Worm (Caenorhabditis elegans) whole organism, L4 larva: ENCODE results near the gene srw-112.
"Not testable (repeated sequence)": the region's sequence is repeated elsewhere in the genome, so short reads cannot be mapped to it uniquely, and the experiment has no call there.

Experiments
- Y48G9A.11 ChIP-seq: fragments of 200-800 bp; sonication (Bioruptor generic); IDR thresholded peaks from 2 replicates; pipeline ENCODE4 v1.3.6; 2022; ENCODE audit warnings: missing genetic modification reagents, missing genetic modification characterization, missing compliant biosample characterization
- Y5F2A.4 ChIP-seq: fragments of 200-800 bp; sonication (Bioruptor generic); optimal IDR thresholded peaks from 2 replicates; lab custom pipeline; 2018; ENCODE audit warnings: mild to moderate bottlenecking, missing genetic modification characterization, missing compliant biosample characterization
- ZK337.2 ChIP-seq: fragments of 200-800 bp; sonication (Bioruptor generic); IDR thresholded peaks from 2 replicates; pipeline ENCODE4 v1.3.6; 2022; ENCODE audit warnings: missing genetic modification reagents, missing genetic modification characterization, missing compliant biosample characterization
- ZK546.5 ChIP-seq, 2 experiments: sonication (generic microtip); optimal IDR thresholded peaks; 2 replicates each; lab custom pipeline; 2017; ENCODE audit warnings: missing biosample characterization in 2 of 2, missing genetic modification characterization in 2 of 2
- aha-1 ChIP-seq: fragments of 150-350 bp; peaks from one replicate; lab custom pipeline; 2014; ENCODE audit warnings: missing biosample characterization, missing genetic modification characterization
- aly-2 ChIP-seq: sonication (generic microtip); optimal IDR thresholded peaks from 2 replicates; lab custom pipeline; 2018; ENCODE audit warnings: missing biosample characterization, missing genetic modification characterization
- ceh-44 ChIP-seq: fragments of 200-800 bp; sonication (Bioruptor generic); IDR thresholded peaks from 2 replicates; pipeline ENCODE4 v1.3.6; 2022; ENCODE audit warnings: missing genetic modification reagents, missing genetic modification characterization, missing compliant biosample characterization
- ces-1 ChIP-seq: fragments of 150-350 bp; sonication (generic microtip); optimal IDR thresholded peaks from 4 replicates; lab custom pipeline; 2014; ENCODE audit warnings: missing biosample characterization, missing genetic modification reagents, missing genetic modification characterization
- daf-12 ChIP-seq: fragments of 150-350 bp; optimal IDR thresholded peaks from 2 replicates; lab custom pipeline; 2014; ENCODE audit warnings: missing biosample characterization, missing genetic modification reagents, missing genetic modification characterization
- daf-8 ChIP-seq: fragments of 200-800 bp; sonication (Bioruptor generic); IDR thresholded peaks from 2 replicates; pipeline ENCODE4 v1.3.6; 2022; ENCODE audit warnings: missing genetic modification characterization, missing compliant biosample characterization
- dmd-9 ChIP-seq: fragments of 200-800 bp; sonication (Bioruptor generic); IDR thresholded peaks from 2 replicates; pipeline ENCODE4 v1.3.6; 2022; ENCODE audit warnings: missing genetic modification reagents, missing genetic modification characterization, missing compliant biosample characterization
- hif-1 ChIP-seq, 2 experiments: sonication (generic microtip); optimal IDR thresholded peaks; 2 replicates each; lab custom pipeline; 2016 to 2017; ENCODE audit warnings: missing compliant biosample characterization in 2 of 2, missing genetic modification characterization in 2 of 2, missing genetic modification reagents in 2 of 2, missing genotype in 2 of 2, mild to moderate bottlenecking in 1 of 2
- hlh-30 ChIP-seq: sonication (generic microtip); optimal IDR thresholded peaks from 2 replicates; lab custom pipeline; 2017; ENCODE audit warnings: antibody characterized with exemption, mild to moderate bottlenecking, missing genetic modification characterization, missing compliant biosample characterization; ENCODE audit not compliant: insufficient read depth
- jun-1 ChIP-seq: fragments of 150-350 bp; optimal IDR thresholded peaks from 2 replicates; lab custom pipeline; 2014; ENCODE audit warnings: missing biosample characterization, missing genetic modification reagents, missing genetic modification characterization
- lin-13 ChIP-seq: fragments of 150-350 bp; optimal IDR thresholded peaks from 2 replicates; lab custom pipeline; 2014; ENCODE audit warnings: missing biosample characterization, missing genetic modification reagents, missing genetic modification characterization
- lsy-2 ChIP-seq, 2 experiments: fragments of 150-350 bp in 1 of 2; sonication (generic microtip) in 1 of 2; optimal IDR thresholded peaks; 2 replicates each; lab custom pipeline; 2014 to 2017; ENCODE audit warnings: missing biosample characterization in 2 of 2, missing genetic modification characterization in 2 of 2
- mdl-1 ChIP-seq, 2 experiments: fragments of 150-350 bp in 1 of 2; sonication (generic microtip) in 1 of 2; optimal IDR thresholded peaks; 2 replicates each; lab custom pipeline; 2014 to 2017; ENCODE audit warnings: missing biosample characterization in 2 of 2, missing genetic modification characterization in 2 of 2
- nhr-10 ChIP-seq: fragments of 150-350 bp; optimal IDR thresholded peaks from 2 replicates; lab custom pipeline; 2014; ENCODE audit warnings: missing biosample characterization, missing genetic modification characterization
- nhr-102 ChIP-seq: sonication (generic microtip); optimal IDR thresholded peaks from 2 replicates; lab custom pipeline; 2016; ENCODE audit warnings: mild to moderate bottlenecking, missing genetic modification characterization, moderate library complexity, missing compliant biosample characterization
- nhr-48 ChIP-seq: sonication (generic microtip); optimal IDR thresholded peaks from 2 replicates; lab custom pipeline; 2016; ENCODE audit warnings: mild to moderate bottlenecking, missing genetic modification characterization, missing compliant biosample characterization
- pha-4 ChIP-seq, 2 experiments: fragments of 150-350 bp in 1 of 2; fragments of 200-800 bp in 1 of 2; sonication (Bioruptor generic) in 1 of 2; IDR thresholded peaks in 1 of 2; optimal IDR thresholded peaks in 1 of 2; 2 replicates each; pipeline versions ENCODE4 v1.3.6 to Lab custom; 2014 to 2022; ENCODE audit warnings: missing genetic modification characterization in 2 of 2, missing genetic modification reagents in 2 of 2, missing biosample characterization in 1 of 2, missing compliant biosample characterization in 1 of 2
- set-16 ChIP-seq: fragments of 200-800 bp; sonication (Bioruptor generic); IDR thresholded peaks from 2 replicates; pipeline ENCODE4 v1.3.6; 2022; ENCODE audit warnings: missing genetic modification reagents, missing genetic modification characterization, missing compliant biosample characterization
- snpc-1.2 ChIP-seq: fragments of 200-800 bp; sonication (Bioruptor generic); IDR thresholded peaks from 2 replicates; pipeline ENCODE4 v1.3.6; 2022; ENCODE audit warnings: missing genetic modification reagents, missing genetic modification characterization, missing compliant biosample characterization
- snpc-4 ChIP-seq: fragments of 150-350 bp; optimal IDR thresholded peaks from 2 replicates; lab custom pipeline; 2014; ENCODE audit warnings: missing biosample characterization, missing genetic modification characterization
- tra-1 ChIP-seq: fragments of 200-800 bp; sonication (Bioruptor generic); IDR thresholded peaks from 2 replicates; pipeline ENCODE4 v1.3.6; 2022; ENCODE audit warnings: missing genetic modification reagents, missing genetic modification characterization, missing compliant biosample characterization
- unc-130 ChIP-seq: sonication (generic microtip); optimal IDR thresholded peaks from 2 replicates; lab custom pipeline; 2016; ENCODE audit warnings: missing genetic modification reagents, missing genetic modification characterization, missing compliant biosample characterization
- unc-39 ChIP-seq: sonication (generic microtip); optimal IDR thresholded peaks from 2 replicates; lab custom pipeline; 2017; ENCODE audit warnings: missing biosample characterization, missing genetic modification characterization
- unc-62 ChIP-seq, 3 experiments: fragments of 150-350 bp in 1 of 3; sonication (generic microtip); optimal IDR thresholded peaks in 2 of 3; peaks in 1 of 3; 1 replicate in 1 of 3; 2 replicates in 2 of 3; lab custom pipeline; 2014 to 2017; ENCODE audit warnings: missing biosample characterization in 3 of 3, missing genetic modification characterization in 3 of 3, missing genetic modification reagents in 3 of 3, missing genotype in 1 of 3
- vab-7 ChIP-seq: fragments of 200-800 bp; sonication (Bioruptor generic); IDR thresholded peaks from 2 replicates; pipeline ENCODE4 v1.3.6; 2022; ENCODE audit warnings: missing genetic modification reagents, missing genetic modification characterization, missing compliant biosample characterization
- zag-1 ChIP-seq: fragments of 150-350 bp; optimal IDR thresholded peaks from 2 replicates; lab custom pipeline; 2014; ENCODE audit warnings: missing biosample characterization, missing genetic modification characterization
- zfp-3 ChIP-seq: fragments of 200-800 bp; sonication (Bioruptor generic); conservative IDR thresholded peaks from 2 replicates; pipeline ENCODE4 v1.3.6; 2022; ENCODE audit warnings: missing genetic modification reagents, missing genetic modification characterization, missing compliant biosample characterization
- zip-2 ChIP-seq: fragments of 150-350 bp; optimal IDR thresholded peaks from 2 replicates; lab custom pipeline; 2014; ENCODE audit warnings: missing biosample characterization, missing genetic modification characterization

Gene srw-112

ce11 chrV:2962960-2963359, 42.9 kb downstream of the srw-112 start, which contains the start of gene srw-138:
srw-138 (minus strand) TSS chrV:2963060.
- no peak for TF ChIP-seq daf-12 (tag; lab: Kevin White, UChicago)
- TF ChIP-seq Y5F2A.4 (GFP tag; lab: Kevin White, UChicago) = no peak
- TF ChIP-seq aha-1 (tag; lab: Kevin White, UChicago) = peak; percentile 40
- peak in 1 of 2 experiments; percentile 60 for TF ChIP-seq unc-62 (GFP tag; optimal IDR thresholded peaks at IDR 0.05 in 1 of 2; lab: Kevin White, UChicago)
- TF ChIP-seq unc-62 (tag; optimal IDR thresholded peaks at IDR 0.05; lab: Kevin White, UChicago) = no peak
- TF ChIP-seq, all 104 proteins: peak for 2

- no peak for TF ChIP-seq tra-1
- no peak for TF ChIP-seq daf-8 (GFP tag; lab: Robert Waterston, UW)
- no peak for TF ChIP-seq unc-62 (GFP tag; optimal IDR thresholded peaks at IDR 0.05 in 1 of 2; lab: Kevin White, UChicago)
- no peak for TF ChIP-seq unc-62 (tag; optimal IDR thresholded peaks at IDR 0.05; lab: Kevin White, UChicago)
- TF ChIP-seq snpc-1.2 (GFP tag; lab: Robert Waterston, UW) = no peak
- no peak for TF ChIP-seq lsy-2 (tag; optimal IDR thresholded peaks at IDR 0.05; lab: Kevin White, UChicago)
- no peak for TF ChIP-seq aly-2 (tag; lab: Kevin White, UChicago)
- TF ChIP-seq ZK546.5 (tag; optimal IDR thresholded peaks at IDR 0.05; lab: Kevin White, UChicago) = no peak
- TF ChIP-seq zip-2 (tag; lab: Kevin White, UChicago) = no peak
- no peak for TF ChIP-seq snpc-4
- TF ChIP-seq ZK337.2 (GFP tag; lab: Robert Waterston, UW) = no peak
- no peak for TF ChIP-seq nhr-10 (tag; lab: Kevin White, UChicago)
- no peak for TF ChIP-seq pha-4 (GFP tag; IDR thresholded peaks at IDR 0.05; lab: Robert Waterston, UW)
- TF ChIP-seq pha-4 (tag; optimal IDR thresholded peaks at IDR 0.05; lab: Kevin White, UChicago) = no peak
Observed at ce11 chrV:2960894-2961293, 45.0 kb downstream of the srw-112 start, which contains the start of gene srw-144. srw-144 (minus strand) TSS chrV:2960994.

- TF ChIP-seq vab-7 (no peak), dmd-9 (no peak), zag-1 (tag; lab: Kevin White, UChicago) (no peak), unc-130 (GFP tag; lab: Kevin White, UChicago) (no peak), unc-39 (tag; lab: Kevin White, UChicago) (no peak), set-16 (no peak), nhr-102 (tag; lab: Kevin White, UChicago) (no peak), hif-1 (tag; optimal IDR thresholded peaks at IDR 0.05; lab: Kevin White, UChicago) (no peak), nhr-48 (tag; lab: Kevin White, UChicago) (no peak), daf-8 (GFP tag; lab: Robert Waterston, UW) (no peak), zfp-3 (GFP tag; lab: Robert Waterston, UW) (no peak), ces-1 (no peak), mdl-1 (tag; optimal IDR thresholded peaks at IDR 0.05; lab: Kevin White, UChicago) (no peak), hlh-30 (tag; lab: Kevin White, UChicago) (no peak), pha-4 (GFP tag; IDR thresholded peaks at IDR 0.05; lab: Robert Waterston, UW) (no peak), pha-4 (tag; optimal IDR thresholded peaks at IDR 0.05; lab: Kevin White, UChicago) (no peak), lin-13 (GFP tag; lab: Kevin White, UChicago) (no peak), ceh-44 (GFP tag; lab: Robert Waterston, UW) (no peak), jun-1 (no peak), Y48G9A.11 (GFP tag; lab: Robert Waterston, UW) (no peak)
Observed at ce11 chrV:2958202-2958601, 47.7 kb downstream of the srw-112 start, which contains the start of gene srw-142. srw-142 (minus strand) TSS chrV:2958302.

ce11 chrV:2955342-2955741, 50.5 kb downstream of the srw-112 start, which contains the start of gene srh-248:
srh-248 (minus strand) TSS chrV:2955442.
- TF ChIP-seq zip-2 (tag; lab: Kevin White, UChicago); lin-13 (GFP tag; lab: Kevin White, UChicago); nhr-10 (tag; lab: Kevin White, UChicago): not testable (repeated sequence)
